Worm (Caenorhabditis elegans) whole organism, late embryonic: ENCODE measurements around the gene fbxl-4.

Experiments
- ama-1 ChIP-seq: fragments of 150-350 bp; optimal IDR thresholded peaks from 2 replicates; lab custom pipeline; 2014
- ceh-19 ChIP-seq: fragments of 200-800 bp; sonication (Bioruptor generic); optimal IDR thresholded peaks from 2 replicates; lab custom pipeline; 2018; ENCODE audit warnings: mild to moderate bottlenecking, missing genetic modification characterization, missing compliant biosample characterization
- ceh-9 ChIP-seq: sonication (generic microtip); optimal IDR thresholded peaks from 2 replicates; lab custom pipeline; 2016; ENCODE audit warnings: mild to moderate bottlenecking, missing genetic modification characterization, inconsistent platforms, missing compliant biosample characterization
- dve-1 ChIP-seq: sonication (generic microtip); optimal IDR thresholded peaks from 2 replicates; lab custom pipeline; 2017; ENCODE audit warnings: antibody characterized with exemption, mild to moderate bottlenecking, missing genetic modification characterization, missing compliant biosample characterization
- ets-4 ChIP-seq: sonication (generic microtip); optimal IDR thresholded peaks from 2 replicates; lab custom pipeline; 2016; ENCODE audit warnings: missing genetic modification characterization, missing compliant biosample characterization
- fkh-10 ChIP-seq: fragments of 150-350 bp; optimal IDR thresholded peaks from 2 replicates; lab custom pipeline; 2014; ENCODE audit warnings: missing biosample characterization, missing genetic modification reagents, missing genetic modification characterization
- hlh-30 ChIP-seq: sonication (generic microtip); optimal IDR thresholded peaks from 2 replicates; lab custom pipeline; 2017; ENCODE audit warnings: antibody characterized with exemption, missing genetic modification characterization, missing compliant biosample characterization; ENCODE audit not compliant: insufficient read depth
- hlh-8 ChIP-seq: sonication (generic microtip); optimal IDR thresholded peaks from 2 replicates; lab custom pipeline; 2016; ENCODE audit warnings: missing genotype, missing genetic modification characterization, missing compliant biosample characterization
- nfya-1 ChIP-seq: sonication (generic microtip); optimal IDR thresholded peaks from 2 replicates; lab custom pipeline; 2017; ENCODE audit warnings: missing genetic modification characterization, mild to moderate bottlenecking, missing compliant biosample characterization, antibody characterized with exemption, moderate library complexity
- odd-2 ChIP-seq: sonication (generic microtip); optimal IDR thresholded peaks from 2 replicates; lab custom pipeline; 2017; ENCODE audit warnings: antibody characterized with exemption, mild to moderate bottlenecking, missing genetic modification characterization, missing compliant biosample characterization
- pha-2 ChIP-seq: sonication (generic microtip); optimal IDR thresholded peaks from 2 replicates; lab custom pipeline; 2017; ENCODE audit warnings: mild to moderate bottlenecking, missing genetic modification characterization, missing compliant biosample characterization
- pha-4 ChIP-seq: fragments of 150-350 bp; optimal IDR thresholded peaks from 2 replicates; lab custom pipeline; 2018; ENCODE audit warnings: missing biosample characterization, missing genetic modification reagents, missing genetic modification characterization
- pqm-1 ChIP-seq: sonication (generic microtip); optimal IDR thresholded peaks from 2 replicates; lab custom pipeline; 2016; ENCODE audit warnings: missing genetic modification characterization, missing compliant biosample characterization
- syd-9 ChIP-seq: sonication (generic microtip); optimal IDR thresholded peaks from 2 replicates; lab custom pipeline; 2016; ENCODE audit warnings: mild to moderate bottlenecking, missing genetic modification characterization, moderate library complexity, missing compliant biosample characterization

DNA sequence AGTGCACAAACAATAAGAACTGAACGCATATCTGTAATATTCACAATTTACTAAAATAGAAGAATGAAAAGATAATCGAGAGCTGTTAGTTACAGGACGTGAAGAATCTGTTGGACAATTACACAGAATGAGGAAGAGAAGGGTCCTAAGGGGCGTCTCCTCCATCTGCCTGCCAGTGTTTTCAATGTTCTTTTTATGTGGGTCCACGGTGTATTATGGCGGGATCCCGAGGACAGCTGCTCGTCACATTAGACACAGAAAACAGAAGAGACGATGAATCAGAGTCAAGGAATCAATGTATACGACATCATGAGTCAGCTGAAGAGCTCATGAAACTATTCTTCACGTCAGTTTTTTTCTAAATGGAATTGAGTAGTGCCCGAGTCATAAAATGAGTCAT lies 8.5 kb downstream of the fbxl-4 start, which contains the start of gene ttr-6:
- TF ChIP-seq syd-9 (no peak), nfya-1 (tag; lab: Kevin White, UChicago) (no peak), fkh-10 (GFP tag; lab: Kevin White, UChicago) (no peak), hlh-8 (tag; lab: Kevin White, UChicago) (peak; percentile 8), ceh-19 (GFP tag; lab: Kevin White, UChicago) (no peak), odd-2 (tag; lab: Kevin White, UChicago) (no peak), ets-4 (no peak), hlh-30 (tag; lab: Kevin White, UChicago) (no peak), dve-1 (tag; lab: Kevin White, UChicago) (no peak), ama-1 (lab: Kevin White, UChicago) (no peak), ceh-9 (no peak), pha-2 (no peak), pha-4 (no peak), pqm-1 (tag; lab: Kevin White, UChicago) (no peak)
